Fruit fly (Drosophila melanogaster) whole organism, embryonic: Measurements from ENCODE around the gene Lcp65Aa.

ENCODE experiments used
- CG15696 ChIP-seq: fragments of 200-800 bp; sonication (Bioruptor generic); optimal IDR thresholded peaks from 2 replicates; lab custom pipeline; 2019; ENCODE audit warnings: missing biosample characterization, mild to moderate bottlenecking, missing genetic modification characterization, moderate library complexity
- CG18599 ChIP-seq: fragments of 200-800 bp; sonication (Bioruptor generic); optimal IDR thresholded peaks from 3 replicates; lab custom pipeline; 2017; ENCODE audit warnings: missing biosample characterization, missing genetic modification characterization, mild to moderate bottlenecking, moderate library complexity, missing genetic modification reagents
- CG4360 ChIP-seq: fragments of 200-800 bp; sonication (Bioruptor generic); IDR thresholded peaks from 2 replicates; pipeline ENCODE4 v1.3.6; 2022; ENCODE audit warnings: missing biosample characterization, missing genetic modification characterization
- CG8359 ChIP-seq: fragments of 200-800 bp; sonication (Bioruptor generic); optimal IDR thresholded peaks from 2 replicates; lab custom pipeline; 2017; ENCODE audit warnings: missing biosample characterization, mild to moderate bottlenecking, missing genetic modification characterization, borderline replicate concordance
- CG9817 ChIP-seq: fragments of 200-800 bp; sonication (Bioruptor generic); optimal IDR thresholded peaks from 2 replicates; lab custom pipeline; 2018; ENCODE audit warnings: missing biosample characterization, mild to moderate bottlenecking, missing genetic modification characterization, moderate library complexity
- Dp ChIP-seq: fragments of 200-800 bp; sonication (Bioruptor generic); optimal IDR thresholded peaks from 2 replicates; lab custom pipeline; 2018; ENCODE audit warnings: missing biosample characterization, mild to moderate bottlenecking, missing genetic modification characterization, moderate library complexity
- MESR4 ChIP-seq: fragments of 200-800 bp; sonication (Bioruptor generic); optimal IDR thresholded peaks from 2 replicates; lab custom pipeline; 2018; ENCODE audit warnings: missing biosample characterization, mild to moderate bottlenecking, missing genetic modification characterization, moderate library complexity
- Sin3A ChIP-seq: fragments of >200 bp; optimal IDR thresholded peaks from 2 replicates; lab custom pipeline; 2018
- Usf ChIP-seq: fragments of 200-800 bp; sonication (Bioruptor generic); optimal IDR thresholded peaks from 2 replicates; lab custom pipeline; 2017; ENCODE audit warnings: missing genotype, missing biosample characterization, missing genetic modification characterization
- fd102C ChIP-seq: fragments of 200-800 bp; sonication (Bioruptor generic); optimal IDR thresholded peaks from 2 replicates; lab custom pipeline; 2018; ENCODE audit warnings: missing biosample characterization, mild to moderate bottlenecking, missing genetic modification characterization, moderate library complexity
- jing ChIP-seq: fragments of 200-800 bp; sonication (Bioruptor generic); optimal IDR thresholded peaks from 2 replicates; lab custom pipeline; 2018; ENCODE audit warnings: missing biosample characterization, mild to moderate bottlenecking, missing genetic modification characterization
- pita ChIP-seq: fragments of 200-800 bp; sonication (Bioruptor generic); optimal IDR thresholded peaks from 2 replicates; lab custom pipeline; 2017; ENCODE audit warnings: missing biosample characterization, mild to moderate bottlenecking, missing genetic modification characterization
- salm ChIP-seq: fragments of 200-800 bp; sonication (Bioruptor generic); optimal IDR thresholded peaks from 2 replicates; lab custom pipeline; 2018; ENCODE audit warnings: missing biosample characterization, mild to moderate bottlenecking, missing genetic modification characterization
- sima ChIP-seq: fragments of 200-800 bp; sonication (Bioruptor generic); optimal IDR thresholded peaks from 2 replicates; lab custom pipeline; 2016; ENCODE audit warnings: missing biosample characterization, missing genetic modification characterization

dm6 chr3L:6159863-6160262 is 8.8 kb downstream of the Lcp65Aa start:
- TF ChIP-seq Sin3A (lab: Kevin White, UChicago) (no peak), salm (tag; lab: Kevin White, UChicago) (no peak), jing (GFP tag; lab: Kevin White, UChicago) (no peak), CG4360 (no peak), sima (no peak), fd102C (GFP tag; lab: Kevin White, UChicago) (no peak), Usf (GFP tag; lab: Kevin White, UChicago) (no peak), pita (GFP tag; lab: Kevin White, UChicago) (no peak), CG9817 (tag; lab: Kevin White, UChicago) (no peak), MESR4 (GFP tag; lab: Kevin White, UChicago) (no peak), Dp (GFP tag; lab: Kevin White, UChicago) (no peak), CG15696 (tag; lab: Kevin White, UChicago) (peak; percentile 16), CG8359 (GFP tag; lab: Kevin White, UChicago) (no peak), CG18599 (GFP tag; lab: Kevin White, UChicago) (no peak)
